Worm (Caenorhabditis elegans): ENCODE data around the gene asm-1.
A peak's percentile ranks its signal among the peaks of the same experiment; 100 is the strongest.
"Not testable (repeated sequence)": the region's sequence is repeated elsewhere in the genome, so short reads cannot be mapped to it uniquely, and the experiment has no call there.

The asm-1 gene

ce11 chrII:6907657-6908056 is 2.2 kb upstream of the asm-1 start, which contains the start of gene B0252.3:
TSS of gene B0252.3 (minus strand) at chrII:6907757.
- not testable (repeated sequence) for TF ChIP-seq tbx-37 (GFP tag; conservative IDR thresholded peaks at IDR 0.05); hmbx-1 (tag; optimal IDR thresholded peaks at IDR 0.05); F13C5.2 (tag; optimal IDR thresholded peaks at IDR 0.05)

- TF ChIP-seq hnd-1 (tag; optimal IDR thresholded peaks at IDR 0.05): no peak
- TF ChIP-seq F13C5.2 (tag; optimal IDR thresholded peaks at IDR 0.05): no peak
These were observed 1.2 kb upstream of the asm-1 start for ce11 chrII:6908689-6909088.

- TF ChIP-seq hnd-1 (tag; optimal IDR thresholded peaks at IDR 0.05): peak; percentile 35
- TF ChIP-seq sea-1 (GFP tag; conservative IDR thresholded peaks at IDR 0.05): peak; percentile 68; the same call in 1 of the 2 replicates
- TF ChIP-seq ets-7 (tag; optimal IDR thresholded peaks at IDR 0.05): no peak
- TF ChIP-seq ceh-13 (GFP tag; optimal IDR thresholded peaks at IDR 0.05): peak; percentile 3
- no peak for TF ChIP-seq ceh-36 (tag; optimal IDR thresholded peaks at IDR 0.05)
- TF ChIP-seq scrt-1 (GFP tag; IDR thresholded peaks at IDR 0.05): peak; percentile 75
- TF ChIP-seq tbx-37 (GFP tag; conservative IDR thresholded peaks at IDR 0.05): peak; percentile 97
These were observed 3.4 kb downstream of the asm-1 start, which contains the start of gene cyn-10 for ce11 chrII:6913309-6913708. TSS of gene cyn-10 (minus strand) at chrII:6913365.

- TF ChIP-seq hmbx-1 (tag; optimal IDR thresholded peaks at IDR 0.05) (no peak), ets-7 (tag; optimal IDR thresholded peaks at IDR 0.05) (no peak), B0310.2 (tag; optimal IDR thresholded peaks at IDR 0.05) (no peak), ceh-36 (tag; optimal IDR thresholded peaks at IDR 0.05) (no peak), scrt-1 (GFP tag; IDR thresholded peaks at IDR 0.05) (no peak), F13C5.2 (tag; optimal IDR thresholded peaks at IDR 0.05) (no peak), hmg-4 (GFP tag; optimal IDR thresholded peaks at IDR 0.05) (no peak), hnd-1 (tag; optimal IDR thresholded peaks at IDR 0.05) (no peak), ama-1 (optimal IDR thresholded peaks at IDR 0.05) (no peak), tbx-11 (GFP tag; IDR thresholded peaks at IDR 0.05) (no peak)
These were observed 6.0 kb downstream of the asm-1 start, which contains the start of gene B0252.8 for ce11 chrII:6915875-6916274. TSS of gene B0252.8 (plus strand) at chrII:6916166.

DNA sequence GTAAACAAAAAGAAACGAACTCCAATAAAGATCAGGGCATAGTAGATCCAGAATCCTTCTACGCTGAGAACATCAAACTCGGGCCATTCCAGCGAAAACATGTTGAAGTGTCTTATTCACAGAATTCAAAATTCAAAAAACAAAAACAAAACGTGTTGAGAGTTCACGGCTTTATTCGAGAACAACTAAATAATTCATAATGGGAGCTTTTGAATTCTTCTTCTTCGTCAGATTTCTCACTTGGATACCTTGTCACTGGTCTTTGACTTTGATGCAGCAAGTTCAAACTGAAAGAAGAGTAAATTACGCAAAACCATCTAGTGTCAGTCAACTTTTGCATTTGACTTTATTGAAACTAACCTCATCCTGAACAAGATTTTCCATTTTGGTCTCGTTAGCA is 7.8 kb downstream of the asm-1 start, which contains the start of gene B0252.11:
B0252.11 (minus strand) TSS at position 101 of the 400 bp plus-strand sequence.
- TF ChIP-seq scrt-1 (GFP tag; IDR thresholded peaks at IDR 0.05) (no peak), flt-1 (GFP tag; IDR thresholded peaks at IDR 0.05) (no peak), aly-1 (tag; optimal IDR thresholded peaks at IDR 0.05) (no peak), F13C5.2 (tag; optimal IDR thresholded peaks at IDR 0.05) (no peak), ceh-36 (tag; optimal IDR thresholded peaks at IDR 0.05) (no peak), sea-1 (GFP tag; conservative IDR thresholded peaks at IDR 0.05) (no peak), hmbx-1 (tag; optimal IDR thresholded peaks at IDR 0.05) (no peak), tra-4 (tag; optimal IDR thresholded peaks at IDR 0.05) (no peak), ama-1 (optimal IDR thresholded peaks at IDR 0.05) (no peak)

DNA sequence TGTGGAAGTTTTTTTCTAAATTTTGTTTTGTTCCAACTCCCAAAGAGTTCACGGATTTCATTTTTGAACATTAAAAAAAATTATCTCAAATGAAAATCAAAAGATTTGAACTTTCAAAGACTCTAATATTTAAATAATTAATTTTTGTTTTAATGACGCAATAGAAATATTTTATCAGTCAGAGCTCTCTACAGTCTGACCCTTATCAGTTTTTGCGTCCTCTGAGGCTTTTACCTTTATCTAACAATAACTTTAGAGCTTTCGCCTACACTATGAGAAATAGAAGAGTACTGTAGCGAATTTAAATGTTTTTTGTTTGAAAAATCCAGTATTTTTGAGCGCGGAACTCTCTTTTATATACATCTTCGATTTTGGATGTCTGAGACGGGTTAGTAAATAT is 9.0 kb downstream of the asm-1 start, which contains the start of gene B0252.5:
B0252.5 (minus strand) TSS at position 17 of the 400 bp plus-strand sequence.
- no peak for TF ChIP-seq hmbx-1 (tag; optimal IDR thresholded peaks at IDR 0.05)
- TF ChIP-seq ets-7 (tag; optimal IDR thresholded peaks at IDR 0.05): no peak
- TF ChIP-seq scrt-1 (GFP tag; IDR thresholded peaks at IDR 0.05): no peak
- no peak for TF ChIP-seq F13C5.2 (tag; optimal IDR thresholded peaks at IDR 0.05)
- TF ChIP-seq ceh-13 (GFP tag; optimal IDR thresholded peaks at IDR 0.05): no peak
- no peak for TF ChIP-seq hmg-4 (GFP tag; optimal IDR thresholded peaks at IDR 0.05)
- TF ChIP-seq tbx-37 (GFP tag; conservative IDR thresholded peaks at IDR 0.05): no peak
- no peak for TF ChIP-seq ama-1 (optimal IDR thresholded peaks at IDR 0.05)
- TF ChIP-seq aly-1 (tag; optimal IDR thresholded peaks at IDR 0.05): no peak
- TF ChIP-seq tbx-11 (GFP tag; IDR thresholded peaks at IDR 0.05): no peak
- TF ChIP-seq hnd-1 (tag; optimal IDR thresholded peaks at IDR 0.05): no peak

DNA sequence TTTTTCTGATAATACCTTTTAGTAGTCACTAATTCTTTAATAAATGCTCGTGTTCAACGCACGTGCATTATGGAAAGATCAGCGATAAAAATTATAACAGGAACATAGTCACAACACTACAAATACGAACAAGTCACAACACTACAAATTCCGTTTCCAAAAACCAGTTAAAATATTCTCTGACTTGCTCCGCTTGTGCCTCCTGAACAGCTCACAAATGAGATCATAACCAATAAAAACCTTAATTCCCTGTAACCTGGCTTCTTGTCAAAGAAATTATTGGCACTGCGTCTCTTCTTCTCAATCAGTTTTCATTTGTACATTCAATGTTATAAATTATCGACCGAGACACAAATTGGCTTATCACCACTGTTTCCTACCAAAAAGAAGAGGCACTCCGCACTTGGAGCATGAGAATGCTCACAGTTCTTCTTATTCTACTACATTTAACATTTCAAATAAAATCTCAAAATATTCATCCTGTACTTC is 9.5 kb downstream of the asm-1 start, which contains the start of gene B0252.1:
B0252.1 (plus strand) TSS at position 318 of the 489 bp plus-strand sequence.
- TF ChIP-seq ama-1 (optimal IDR thresholded peaks at IDR 0.05) (no peak), ceh-36 (tag; optimal IDR thresholded peaks at IDR 0.05) (no peak), pes-1 (GFP tag; IDR thresholded peaks at IDR 0.05) (no peak), F13C5.2 (tag; optimal IDR thresholded peaks at IDR 0.05) (no peak), ets-7 (tag; optimal IDR thresholded peaks at IDR 0.05) (no peak), tbx-11 (GFP tag; IDR thresholded peaks at IDR 0.05) (no peak)

DNA sequence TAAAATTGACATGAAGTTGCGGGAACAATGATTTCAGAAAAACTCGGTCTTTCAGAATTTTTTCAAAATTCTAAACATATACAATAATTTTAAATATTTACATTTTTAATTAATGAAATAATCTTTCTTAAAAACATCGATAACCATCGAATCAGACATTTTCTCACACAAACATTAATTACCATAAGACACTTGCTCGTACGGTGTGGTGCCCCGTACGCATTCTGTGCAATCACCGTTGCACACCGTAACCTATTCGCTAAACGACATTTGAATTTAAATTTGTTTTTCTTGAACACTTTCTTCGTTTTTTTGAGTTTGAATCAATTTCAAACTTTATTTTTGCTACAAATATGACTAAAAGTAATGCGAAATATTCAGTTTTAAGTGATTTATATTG is 13.9 kb downstream of the asm-1 start:
- TF ChIP-seq aly-1 (tag; optimal IDR thresholded peaks at IDR 0.05): no peak

ce11 chrII:6926054-6926453 is 16.2 kb downstream of the asm-1 start:
- TF ChIP-seq sea-1 (GFP tag; conservative IDR thresholded peaks at IDR 0.05): no peak
- TF ChIP-seq ceh-36 (tag; optimal IDR thresholded peaks at IDR 0.05): no peak

- TF ChIP-seq ets-7 (tag; optimal IDR thresholded peaks at IDR 0.05) (no peak), ceh-36 (tag; optimal IDR thresholded peaks at IDR 0.05) (no peak), scrt-1 (GFP tag; IDR thresholded peaks at IDR 0.05) (no peak), pes-1 (GFP tag; IDR thresholded peaks at IDR 0.05) (no peak), sea-1 (GFP tag; conservative IDR thresholded peaks at IDR 0.05) (no peak), tbx-37 (GFP tag; conservative IDR thresholded peaks at IDR 0.05) (no peak), ceh-13 (GFP tag; optimal IDR thresholded peaks at IDR 0.05) (no peak), F13C5.2 (tag; optimal IDR thresholded peaks at IDR 0.05) (no peak), tbx-11 (GFP tag; IDR thresholded peaks at IDR 0.05) (no peak), flt-1 (GFP tag; IDR thresholded peaks at IDR 0.05) (no peak), hnd-1 (tag; optimal IDR thresholded peaks at IDR 0.05) (no peak), hmg-4 (GFP tag; optimal IDR thresholded peaks at IDR 0.05) (no peak), tra-4 (tag; optimal IDR thresholded peaks at IDR 0.05) (no peak), B0310.2 (tag; optimal IDR thresholded peaks at IDR 0.05) (no peak), ama-1 (optimal IDR thresholded peaks at IDR 0.05) (no peak)
These were observed 16.6 kb downstream of the asm-1 start for ce11 chrII:6926488-6926887.
